Fruit fly (Drosophila melanogaster): ENCODE results near the gene CG3793.

The CG3793 gene

dm6 chr2L:15750523-15751258 is 13.3 kb upstream of the CG3793 start, which contains the start of gene ND-B17 (continued):
- TF ChIP-seq ci (GFP tag; IDR thresholded peaks at IDR 0.05): peak; percentile 82
- no peak for TF ChIP-seq tll (GFP tag; optimal IDR thresholded peaks at IDR 0.05)
- TF ChIP-seq Dbx (GFP tag; IDR thresholded peaks at IDR 0.05): peak; percentile 38; the same call in 1 of the 3 replicates
- TF ChIP-seq wor (GFP tag; IDR thresholded peaks at IDR 0.05): no peak
- peak; percentile 33 for TF ChIP-seq CG4282 (GFP tag; optimal IDR thresholded peaks at IDR 0.05)
- TF ChIP-seq ham (GFP tag; IDR thresholded peaks at IDR 0.05): no peak
- peak; percentile 31; the same call in 1 of the 2 replicates for TF ChIP-seq Scr (GFP tag; IDR thresholded peaks at IDR 0.05; ENCODE audit: partially characterized antibody)
- no peak for TF ChIP-seq ewg (GFP tag; optimal IDR thresholded peaks at IDR 0.05)
- peak; percentile 23 for TF ChIP-seq CG14710 (tag; optimal IDR thresholded peaks at IDR 0.05)
- TF ChIP-seq twi (tag; optimal IDR thresholded peaks at IDR 0.05): peak; percentile 27
- no peak for TF ChIP-seq GATAe (GFP tag; conservative IDR thresholded peaks at IDR 0.05)
- peak; percentile 86 for TF ChIP-seq MESR4 (GFP tag; optimal IDR thresholded peaks at IDR 0.05)
- TF ChIP-seq CG7556 (GFP tag; optimal IDR thresholded peaks at IDR 0.05): no peak
- TF ChIP-seq unpg (GFP tag; optimal IDR thresholded peaks at IDR 0.05): no peak
- TF ChIP-seq kay (GFP tag; optimal IDR thresholded peaks at IDR 0.05): no peak
- 0 out of 3 replicates have a peak, but pooled peaks have one; percentile 66 for TF ChIP-seq CG2199 (GFP tag; IDR thresholded peaks at IDR 0.05)
- peak; percentile 70 for TF ChIP-seq pum (GFP tag; optimal IDR thresholded peaks at IDR 0.05)
- TF ChIP-seq CG12236 (GFP tag; optimal IDR thresholded peaks at IDR 0.05): no peak
- TF ChIP-seq CG10979 (tag; optimal IDR thresholded peaks at IDR 0.05): no peak
- TF ChIP-seq sens-2 (GFP tag; IDR thresholded peaks at IDR 0.05): peak; percentile 35; the same call in 1 of the 2 replicates
- 0 out of 2 replicates have a peak, but pooled peaks have one; percentile 29 for TF ChIP-seq dati (GFP tag; IDR thresholded peaks at IDR 0.05)
- peak; percentile 31; the same call in 1 of the 2 replicates for TF ChIP-seq bbx (GFP tag; IDR thresholded peaks at IDR 0.05; ENCODE audit: partially characterized antibody)
- TF ChIP-seq ind (GFP tag; optimal IDR thresholded peaks at IDR 0.05): peak; percentile 5
- TF ChIP-seq jumu (GFP tag; optimal IDR thresholded peaks at IDR 0.05): peak; percentile 22
- peak; percentile 46 for TF ChIP-seq Hr3 (GFP tag; optimal IDR thresholded peaks at IDR 0.05)
- TF ChIP-seq Mad (GFP tag; optimal IDR thresholded peaks at IDR 0.05): peak; percentile 62
- peak; percentile 3 for TF ChIP-seq CG33557 (GFP tag; optimal IDR thresholded peaks at IDR 0.05)
- TF ChIP-seq CG10462 (GFP tag; optimal IDR thresholded peaks at IDR 0.05): peak; percentile 19
- TF ChIP-seq chif (GFP tag; optimal IDR thresholded peaks at IDR 0.05): peak in 1 of 2 experiments; percentile 59
- TF ChIP-seq sug (tag; optimal IDR thresholded peaks at IDR 0.05): peak; percentile 29
- no peak for TF ChIP-seq CG3838 (GFP tag; optimal IDR thresholded peaks at IDR 0.05)
- TF ChIP-seq CG1602 (GFP tag; optimal IDR thresholded peaks at IDR 0.05): peak; percentile 34
- TF ChIP-seq HHEX (GFP tag; optimal IDR thresholded peaks at IDR 0.05): no peak
- TF ChIP-seq CG17912 (GFP tag; optimal IDR thresholded peaks at IDR 0.05): peak; percentile 11
- no peak for TF ChIP-seq CG18764 (GFP tag; optimal IDR thresholded peaks at IDR 0.05)
- peak; percentile 36 for TF ChIP-seq CG12659 (GFP tag; optimal IDR thresholded peaks at IDR 0.05)
- TF ChIP-seq gsb-n (tag; optimal IDR thresholded peaks at IDR 0.05): no peak
- TF ChIP-seq so (GFP tag; IDR thresholded peaks at IDR 0.05): 0 out of 3 replicates have a peak, but pooled peaks have one; percentile 7
- TF ChIP-seq bcd (GFP tag; optimal IDR thresholded peaks at IDR 0.05): no peak
- peak; percentile 1 for TF ChIP-seq CG13775 (GFP tag; optimal IDR thresholded peaks at IDR 0.05)
- TF ChIP-seq CG3847 (GFP tag; IDR thresholded peaks at IDR 0.05): peak; percentile 57
- TF ChIP-seq schlank (tag; optimal IDR thresholded peaks at IDR 0.05): no peak
- no peak for TF ChIP-seq Doc2 (GFP tag; IDR thresholded peaks at IDR 0.05)
- TF ChIP-seq ap (GFP tag; IDR thresholded peaks at IDR 0.05): 0 out of 2 replicates have a peak, but pooled peaks have one; percentile 25
- peak; percentile 72 for TF ChIP-seq CG1603 (tag; optimal IDR thresholded peaks at IDR 0.05)
- TF ChIP-seq HmgD (GFP tag; optimal IDR thresholded peaks at IDR 0.05): peak; percentile 61
- TF ChIP-seq CG11456 (GFP tag; IDR thresholded peaks at IDR 0.05): peak; percentile 82
- peak; percentile 93 for TF ChIP-seq CG15073 (GFP tag; optimal IDR thresholded peaks at IDR 0.05)
- TF ChIP-seq Opbp (GFP tag; IDR thresholded peaks at IDR 0.05; ENCODE audit: partially characterized antibody): no peak

Measured in whole organism, embryonic.